Worm (Caenorhabditis elegans) whole organism, L4 larva: ENCODE results near the gene str-246.

ENCODE experiments used
- D1046.2 ChIP-seq: fragments of 200-800 bp; sonication (Bioruptor generic); IDR thresholded peaks from 2 replicates; pipeline ENCODE4 v1.3.6; 2022; ENCODE audit warnings: missing genetic modification characterization, missing compliant biosample characterization
- F10B5.3 ChIP-seq: sonication (generic microtip); optimal IDR thresholded peaks from 2 replicates; lab custom pipeline; 2016; ENCODE audit warnings: mild to moderate bottlenecking, missing genetic modification characterization, missing compliant biosample characterization
- F26F4.8 ChIP-seq: fragments of 200-800 bp; sonication (Bioruptor generic); conservative IDR thresholded peaks from 2 replicates; pipeline ENCODE4 v1.3.6; 2022; ENCODE audit warnings: missing genetic modification characterization, missing compliant biosample characterization
- F49E8.2 ChIP-seq: sonication (generic microtip); optimal IDR thresholded peaks from 2 replicates; lab custom pipeline; 2016; ENCODE audit warnings: missing compliant biosample characterization, mild to moderate bottlenecking, missing genetic modification characterization, borderline replicate concordance
- Y105C5A.15 ChIP-seq: fragments of 200-800 bp; sonication (Bioruptor generic); IDR thresholded peaks from 2 replicates; pipeline ENCODE4 v1.3.6; 2022; ENCODE audit warnings: missing genetic modification characterization, missing compliant biosample characterization
- Y5F2A.4 ChIP-seq: fragments of 200-800 bp; sonication (Bioruptor generic); optimal IDR thresholded peaks from 2 replicates; lab custom pipeline; 2018; ENCODE audit warnings: mild to moderate bottlenecking, missing genetic modification characterization, missing compliant biosample characterization
- Y75B8A.6 ChIP-seq: fragments of 200-800 bp; sonication (Bioruptor generic); IDR thresholded peaks from 2 replicates; pipeline ENCODE4 v1.3.6; 2022; ENCODE audit warnings: missing genetic modification reagents, missing genetic modification characterization, missing compliant biosample characterization
- ZK337.2 ChIP-seq: fragments of 200-800 bp; sonication (Bioruptor generic); IDR thresholded peaks from 2 replicates; pipeline ENCODE4 v1.3.6; 2022; ENCODE audit warnings: missing genetic modification reagents, missing genetic modification characterization, missing compliant biosample characterization
- ama-1 ChIP-seq: fragments of 150-350 bp; optimal IDR thresholded peaks from 2 replicates; lab custom pipeline; 2014; ENCODE audit warnings: inconsistent platforms, mixed read lengths
- ceh-82 ChIP-seq: sonication (generic microtip); optimal IDR thresholded peaks from 2 replicates; lab custom pipeline; 2017; ENCODE audit warnings: missing biosample characterization, missing genetic modification characterization
- cey-2 ChIP-seq: sonication (generic microtip); optimal IDR thresholded peaks from 3 replicates; lab custom pipeline; 2017; ENCODE audit warnings: missing genetic modification characterization, mild to moderate bottlenecking, missing compliant biosample characterization, antibody characterized with exemption, borderline replicate concordance; ENCODE audit not compliant: insufficient read depth
- ctbp-1 ChIP-seq: fragments of 200-800 bp; sonication (Bioruptor generic); IDR thresholded peaks from 2 replicates; pipeline ENCODE4 v1.3.6; 2022; ENCODE audit warnings: missing genetic modification reagents, missing genetic modification characterization, missing compliant biosample characterization
- daf-16 ChIP-seq, 3 experiments: sonication (generic microtip); optimal IDR thresholded peaks; 2 replicates each; lab custom pipeline; 2016 to 2017; ENCODE audit warnings: missing genetic modification characterization in 3 of 3, missing genetic modification reagents in 3 of 3, mild to moderate bottlenecking in 2 of 3, missing compliant biosample characterization in 2 of 3, missing biosample characterization in 1 of 3, moderate library complexity in 1 of 3
- daf-8 ChIP-seq: fragments of 200-800 bp; sonication (Bioruptor generic); IDR thresholded peaks from 2 replicates; pipeline ENCODE4 v1.3.6; 2022; ENCODE audit warnings: missing genetic modification characterization, missing compliant biosample characterization
- dmd-9 ChIP-seq: fragments of 200-800 bp; sonication (Bioruptor generic); IDR thresholded peaks from 2 replicates; pipeline ENCODE4 v1.3.6; 2022; ENCODE audit warnings: missing genetic modification reagents, missing genetic modification characterization, missing compliant biosample characterization
- dve-1 ChIP-seq: sonication (generic microtip); optimal IDR thresholded peaks from 2 replicates; lab custom pipeline; 2017; ENCODE audit warnings: antibody characterized with exemption, mild to moderate bottlenecking, missing genetic modification characterization, missing compliant biosample characterization; ENCODE audit not compliant: insufficient read depth
- egl-27 ChIP-seq: sonication (generic microtip); optimal IDR thresholded peaks from 3 replicates; lab custom pipeline; 2017; ENCODE audit warnings: missing biosample characterization, missing genetic modification reagents, missing genetic modification characterization
- fkh-10 ChIP-seq: fragments of 150-350 bp; optimal IDR thresholded peaks from 2 replicates; lab custom pipeline; 2014; ENCODE audit warnings: missing biosample characterization, missing genetic modification reagents, missing genetic modification characterization
- hlh-30 ChIP-seq: sonication (generic microtip); optimal IDR thresholded peaks from 2 replicates; lab custom pipeline; 2017; ENCODE audit warnings: antibody characterized with exemption, mild to moderate bottlenecking, missing genetic modification characterization, missing compliant biosample characterization; ENCODE audit not compliant: insufficient read depth
- hmg-1.1 ChIP-seq: fragments of 200-800 bp; sonication (Bioruptor generic); IDR thresholded peaks from 2 replicates; pipeline ENCODE4 v1.3.6; 2022; ENCODE audit warnings: missing genetic modification reagents, missing genetic modification characterization, missing compliant biosample characterization
- jun-1 ChIP-seq: fragments of 150-350 bp; optimal IDR thresholded peaks from 2 replicates; lab custom pipeline; 2014; ENCODE audit warnings: missing biosample characterization, missing genetic modification reagents, missing genetic modification characterization
- lim-7 ChIP-seq: fragments of 200-800 bp; sonication (Bioruptor generic); IDR thresholded peaks from 2 replicates; pipeline ENCODE4 v1.3.6; 2022; ENCODE audit warnings: missing genetic modification characterization, missing compliant biosample characterization
- lin-1 ChIP-seq: fragments of 200-800 bp; sonication (Bioruptor generic); IDR thresholded peaks from 2 replicates; pipeline ENCODE4 v1.3.6; 2022; ENCODE audit warnings: missing genetic modification reagents, missing genetic modification characterization, missing compliant biosample characterization
- lin-15B ChIP-seq: fragments of 150-350 bp; sonication (generic microtip); optimal IDR thresholded peaks from 3 replicates; lab custom pipeline; 2014; ENCODE audit warnings: missing biosample characterization, missing genetic modification characterization
- lin-39 ChIP-seq: fragments of 150-350 bp; optimal IDR thresholded peaks from 2 replicates; lab custom pipeline; 2014; ENCODE audit warnings: missing biosample characterization, missing genetic modification reagents, missing genetic modification characterization
- lsy-2 ChIP-seq, 2 experiments: fragments of 150-350 bp in 1 of 2; sonication (generic microtip) in 1 of 2; optimal IDR thresholded peaks; 2 replicates each; lab custom pipeline; 2014 to 2017; ENCODE audit warnings: missing biosample characterization in 2 of 2, missing genetic modification characterization in 2 of 2
- mdt-29 ChIP-seq: fragments of 200-800 bp; sonication (Bioruptor generic); IDR thresholded peaks from 2 replicates; pipeline ENCODE4 v1.3.6; 2022; ENCODE audit warnings: missing genetic modification reagents, missing genetic modification characterization, missing compliant biosample characterization
- mep-1 ChIP-seq: fragments of 150-350 bp; sonication (generic microtip); optimal IDR thresholded peaks from 3 replicates; lab custom pipeline; 2014; ENCODE audit warnings: missing biosample characterization, missing genetic modification characterization
- mes-2 ChIP-seq: sonication (generic microtip); optimal IDR thresholded peaks from 2 replicates; lab custom pipeline; 2016; ENCODE audit warnings: missing genotype, mild to moderate bottlenecking, missing genetic modification characterization, missing compliant biosample characterization; ENCODE audit not compliant: poor library complexity, severe bottlenecking
- mxl-2 ChIP-seq: fragments of 200-800 bp; sonication (Bioruptor generic); conservative IDR thresholded peaks from 2 replicates; pipeline ENCODE4 v1.3.6; 2022; ENCODE audit warnings: missing genetic modification reagents, missing genetic modification characterization, missing compliant biosample characterization
- nhr-237 ChIP-seq: sonication (generic microtip); optimal IDR thresholded peaks from 2 replicates; lab custom pipeline; 2017; ENCODE audit warnings: missing biosample characterization, missing genetic modification characterization
- nhr-41 ChIP-seq: fragments of 200-800 bp; sonication (Bioruptor generic); IDR thresholded peaks from 2 replicates; pipeline ENCODE4 v1.3.6; 2022; ENCODE audit warnings: missing genetic modification reagents, missing genetic modification characterization, missing compliant biosample characterization
- nhr-48 ChIP-seq: sonication (generic microtip); optimal IDR thresholded peaks from 2 replicates; lab custom pipeline; 2016; ENCODE audit warnings: mild to moderate bottlenecking, missing genetic modification characterization, missing compliant biosample characterization
- nhr-76 ChIP-seq: fragments of 150-350 bp; optimal IDR thresholded peaks from 2 replicates; lab custom pipeline; 2014; ENCODE audit warnings: missing biosample characterization, missing genetic modification characterization
- php-3 ChIP-seq: fragments of 200-800 bp; sonication (Bioruptor generic); IDR thresholded peaks from 2 replicates; pipeline ENCODE4 v1.3.6; 2022; ENCODE audit warnings: missing genetic modification reagents, missing genetic modification characterization, missing compliant biosample characterization
- saeg-2 ChIP-seq: fragments of 200-800 bp; sonication (Bioruptor generic); IDR thresholded peaks from 2 replicates; pipeline ENCODE4 v1.3.6; 2022; ENCODE audit warnings: missing genetic modification reagents, missing genetic modification characterization, missing compliant biosample characterization
- sdz-12 ChIP-seq: fragments of 200-800 bp; sonication (Bioruptor generic); optimal IDR thresholded peaks from 2 replicates; lab custom pipeline; 2018; ENCODE audit warnings: mild to moderate bottlenecking, missing genetic modification characterization, missing compliant biosample characterization
- set-16 ChIP-seq: fragments of 200-800 bp; sonication (Bioruptor generic); IDR thresholded peaks from 2 replicates; pipeline ENCODE4 v1.3.6; 2022; ENCODE audit warnings: missing genetic modification reagents, missing genetic modification characterization, missing compliant biosample characterization
- skn-1 ChIP-seq: fragments of 150-350 bp; optimal IDR thresholded peaks from 2 replicates; lab custom pipeline; 2014; ENCODE audit warnings: missing biosample characterization, missing genetic modification characterization
- snpc-1.2 ChIP-seq: fragments of 200-800 bp; sonication (Bioruptor generic); IDR thresholded peaks from 2 replicates; pipeline ENCODE4 v1.3.6; 2022; ENCODE audit warnings: missing genetic modification reagents, missing genetic modification characterization, missing compliant biosample characterization
- snpc-4 ChIP-seq: fragments of 150-350 bp; optimal IDR thresholded peaks from 2 replicates; lab custom pipeline; 2014; ENCODE audit warnings: missing biosample characterization, missing genetic modification characterization
- spr-1 ChIP-seq: sonication (generic microtip); optimal IDR thresholded peaks from 2 replicates; lab custom pipeline; 2016; ENCODE audit warnings: mild to moderate bottlenecking, missing genetic modification characterization, missing compliant biosample characterization
- tag-97 ChIP-seq: fragments of 200-800 bp; sonication (Bioruptor generic); IDR thresholded peaks from 2 replicates; pipeline ENCODE4 v1.3.6; 2022; ENCODE audit warnings: missing genetic modification characterization, missing compliant biosample characterization
- unc-62 ChIP-seq, 3 experiments: fragments of 150-350 bp in 1 of 3; sonication (generic microtip); optimal IDR thresholded peaks in 2 of 3; peaks in 1 of 3; 1 replicate in 1 of 3; 2 replicates in 2 of 3; lab custom pipeline; 2014 to 2017; ENCODE audit warnings: missing biosample characterization in 3 of 3, missing genetic modification characterization in 3 of 3, missing genetic modification reagents in 3 of 3, missing genotype in 1 of 3
- vab-7 ChIP-seq: fragments of 200-800 bp; sonication (Bioruptor generic); IDR thresholded peaks from 2 replicates; pipeline ENCODE4 v1.3.6; 2022; ENCODE audit warnings: missing genetic modification reagents, missing genetic modification characterization, missing compliant biosample characterization
- zag-1 ChIP-seq: fragments of 150-350 bp; optimal IDR thresholded peaks from 2 replicates; lab custom pipeline; 2014; ENCODE audit warnings: missing biosample characterization, missing genetic modification characterization
- zfp-2 ChIP-seq: sonication (generic microtip); optimal IDR thresholded peaks from 2 replicates; lab custom pipeline; 2016; ENCODE audit warnings: mild to moderate bottlenecking, missing genetic modification characterization, missing compliant biosample characterization
- zip-11 ChIP-seq: fragments of 200-800 bp; sonication (Bioruptor generic); IDR thresholded peaks from 2 replicates; pipeline ENCODE4 v1.3.6; 2022; ENCODE audit warnings: missing genetic modification characterization, missing compliant biosample characterization
- zip-2 ChIP-seq: fragments of 150-350 bp; optimal IDR thresholded peaks from 2 replicates; lab custom pipeline; 2014; ENCODE audit warnings: missing biosample characterization, missing genetic modification characterization

The str-246 gene

DNA sequence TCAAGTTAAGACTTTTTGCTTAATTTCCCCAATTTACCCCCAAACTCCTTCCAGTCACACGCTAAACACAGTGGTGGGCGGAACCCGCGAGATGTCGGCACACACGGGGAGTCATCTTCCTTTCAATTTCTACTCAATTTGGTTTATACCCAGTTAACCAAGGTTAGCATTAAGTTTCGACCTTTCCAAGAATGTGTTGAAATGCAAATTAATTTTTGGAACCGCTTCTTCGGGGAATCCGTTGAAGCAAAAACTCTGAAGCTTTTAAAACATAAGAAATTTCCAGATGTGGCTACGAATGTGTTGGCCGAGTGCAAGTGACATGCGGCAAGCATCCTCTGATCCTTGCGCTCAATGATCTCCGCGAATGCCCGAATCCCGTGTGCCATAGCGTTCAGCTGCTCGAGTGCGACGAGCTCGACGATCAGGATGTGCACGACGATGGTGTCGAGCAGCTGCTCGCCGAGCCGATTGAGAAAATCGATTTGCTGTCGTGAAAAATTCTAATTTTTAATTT is 13.4 kb downstream of the str-246 start (continued):
- TF ChIP-seq zag-1 (tag; lab: Kevin White, UChicago) (no peak), saeg-2 (GFP tag; lab: Robert Waterston, UW) (peak; percentile 64; the same call in 1 of the 2 replicates), tag-97 (GFP tag; lab: Robert Waterston, UW) (no peak), lsy-2 (tag; optimal IDR thresholded peaks at IDR 0.05; lab: Kevin White, UChicago) (peak in 1 of 2 experiments; percentile 24), ceh-82 (tag; lab: Kevin White, UChicago) (no peak), lim-7 (peak; percentile 50; the same call in 1 of the 2 replicates), php-3 (peak; percentile 21; the same call in 1 of the 2 replicates), Y75B8A.6 (GFP tag; lab: Robert Waterston, UW) (0 out of 2 replicates have a peak, but pooled peaks have one; percentile 49), lin-1 (GFP tag; lab: Robert Waterston, UW) (0 out of 2 replicates have a peak, but pooled peaks have one; percentile 40), mep-1 (tag; lab: Kevin White, UChicago) (peak; percentile 13), lin-39 (no peak), hlh-30 (tag; lab: Kevin White, UChicago) (no peak), F10B5.3 (tag; lab: Kevin White, UChicago) (peak; percentile 66), dve-1 (tag; lab: Kevin White, UChicago) (peak; percentile 29), mdt-29 (peak; percentile 78), zip-2 (tag; lab: Kevin White, UChicago) (no peak), skn-1 (tag; lab: Kevin White, UChicago) (no peak), nhr-76 (no peak), sdz-12 (GFP tag; lab: Kevin White, UChicago) (peak; percentile 45), nhr-41 (GFP tag; lab: Robert Waterston, UW) (no peak), dmd-9 (0 out of 2 replicates have a peak, but pooled peaks have one; percentile 52), cey-2 (tag; lab: Kevin White, UChicago) (no peak), ctbp-1 (peak; percentile 60; the same call in 1 of the 2 replicates), snpc-4 (tag; lab: Kevin White, UChicago) (peak; percentile 74), daf-16 (GFP tag; optimal IDR thresholded peaks at IDR 0.05; lab: Kevin White, UChicago) (peak; percentile 5 to 34), daf-16 (tag; optimal IDR thresholded peaks at IDR 0.05; lab: Kevin White, UChicago) (peak; percentile 44), hmg-1.1 (GFP tag; lab: Robert Waterston, UW) (0 out of 2 replicates have a peak, but pooled peaks have one; percentile 29), Y5F2A.4 (peak; percentile 18), Y105C5A.15 (GFP tag; lab: Robert Waterston, UW) (no peak), set-16 (peak; percentile 82), nhr-48 (tag; lab: Kevin White, UChicago) (peak; percentile 4), unc-62 (GFP tag; optimal IDR thresholded peaks at IDR 0.05 in 1 of 2; lab: Kevin White, UChicago) (no peak), unc-62 (tag; optimal IDR thresholded peaks at IDR 0.05; lab: Kevin White, UChicago) (no peak), daf-8 (GFP tag; lab: Robert Waterston, UW) (no peak), nhr-237 (tag; lab: Kevin White, UChicago) (no peak), snpc-1.2 (GFP tag; lab: Robert Waterston, UW) (peak; percentile 70), mxl-2 (GFP tag; lab: Robert Waterston, UW) (no peak), mes-2 (tag; lab: Kevin White, UChicago) (peak; percentile 66), ZK337.2 (GFP tag; lab: Robert Waterston, UW) (peak; percentile 64; the same call in 1 of the 2 replicates), fkh-10 (GFP tag; lab: Kevin White, UChicago) (no peak), egl-27 (tag; lab: Kevin White, UChicago) (no peak), F49E8.2 (tag; lab: Kevin White, UChicago) (peak; percentile 88), F26F4.8 (GFP tag; lab: Robert Waterston, UW) (0 out of 2 replicates have a peak, but pooled peaks have one; percentile 39), zip-11 (no peak), vab-7 (peak; percentile 55; the same call in 1 of the 2 replicates), jun-1 (tag; lab: Kevin White, UChicago) (no peak), ama-1 (lab: Kevin White, UChicago) (peak; percentile 96), zfp-2 (tag; lab: Kevin White, UChicago) (no peak), D1046.2 (GFP tag; lab: Robert Waterston, UW) (no peak), spr-1 (tag; lab: Kevin White, UChicago) (peak; percentile 44), lin-15B (tag; lab: Kevin White, UChicago) (no peak)
